Worm (Caenorhabditis elegans) whole organism, young adult: Measurements from ENCODE around the gene nhr-175.
A peak's percentile ranks its signal among the peaks of the same experiment; 100 is the strongest.

Source experiments
- B0261.1 ChIP-seq: sonication (generic microtip); optimal IDR thresholded peaks from 2 replicates; lab custom pipeline; 2016; ENCODE audit warnings: mild to moderate bottlenecking, missing genetic modification characterization, moderate library complexity, missing compliant biosample characterization
- C17E4.6 ChIP-seq: fragments of 200-800 bp; sonication (Bioruptor generic); IDR thresholded peaks from 2 replicates; pipeline ENCODE4 v1.3.6; 2022; ENCODE audit warnings: missing genetic modification reagents, missing genetic modification characterization, missing compliant biosample characterization
- F22D6.2 ChIP-seq: sonication (generic microtip); optimal IDR thresholded peaks from 2 replicates; lab custom pipeline; 2016; ENCODE audit warnings: mild to moderate bottlenecking, missing genetic modification characterization, missing compliant biosample characterization
- F57A8.1 ChIP-seq: fragments of 200-800 bp; sonication (Bioruptor generic); optimal IDR thresholded peaks from 2 replicates; lab custom pipeline; 2018; ENCODE audit warnings: mild to moderate bottlenecking, missing genetic modification characterization, moderate library complexity, missing compliant biosample characterization
- K12H6.12 ChIP-seq: fragments of 200-800 bp; sonication (Bioruptor generic); optimal IDR thresholded peaks from 2 replicates; lab custom pipeline; 2018; ENCODE audit warnings: mild to moderate bottlenecking, missing genetic modification characterization, missing compliant biosample characterization
- Y53G8AR.9 ChIP-seq: fragments of 200-800 bp; sonication (Bioruptor generic); conservative IDR thresholded peaks from 2 replicates; pipeline ENCODE4 v1.3.6; 2022; ENCODE audit warnings: missing genetic modification reagents, missing genetic modification characterization, missing compliant biosample characterization
- Y95B8A.8 ChIP-seq: fragments of 200-800 bp; sonication (Bioruptor generic); IDR thresholded peaks from 2 replicates; pipeline ENCODE4 v1.3.6; 2022; ENCODE audit warnings: missing genetic modification reagents, missing genetic modification characterization, missing compliant biosample characterization
- atf-7 ChIP-seq: sonication (generic microtip); optimal IDR thresholded peaks from 2 replicates; lab custom pipeline; 2017; ENCODE audit warnings: mild to moderate bottlenecking, missing genetic modification characterization, missing compliant biosample characterization
- bed-1 ChIP-seq: fragments of 200-800 bp; sonication (Bioruptor generic); IDR thresholded peaks from 2 replicates; pipeline ENCODE4 v1.3.6; 2022; ENCODE audit warnings: missing genetic modification reagents, missing genetic modification characterization, missing compliant biosample characterization
- ceh-58 ChIP-seq: fragments of 200-800 bp; sonication (Bioruptor generic); IDR thresholded peaks from 2 replicates; pipeline ENCODE4 v1.3.6; 2022; ENCODE audit warnings: missing genetic modification characterization, missing compliant biosample characterization
- chd-7 ChIP-seq: sonication (generic microtip); optimal IDR thresholded peaks from 2 replicates; lab custom pipeline; 2016; ENCODE audit warnings: mild to moderate bottlenecking, missing genetic modification characterization, moderate library complexity, missing compliant biosample characterization
- die-1 ChIP-seq: sonication (generic microtip); optimal IDR thresholded peaks from 2 replicates; lab custom pipeline; 2016; ENCODE audit warnings: missing genotype, mild to moderate bottlenecking, missing genetic modification characterization, missing compliant biosample characterization
- efl-1 ChIP-seq: fragments of 150-350 bp; optimal IDR thresholded peaks from 2 replicates; lab custom pipeline; 2014; ENCODE audit warnings: missing biosample characterization, missing genetic modification reagents, missing genetic modification characterization
- egl-18 ChIP-seq: fragments of 200-800 bp; sonication (Bioruptor generic); IDR thresholded peaks from 2 replicates; pipeline ENCODE4 v1.3.6; 2022; ENCODE audit warnings: missing genetic modification reagents, missing genetic modification characterization, missing compliant biosample characterization
- ekl-4 ChIP-seq: fragments of 200-800 bp; sonication (Bioruptor generic); IDR thresholded peaks from 2 replicates; pipeline ENCODE4 v1.3.6; 2022; ENCODE audit warnings: missing genetic modification reagents, missing genetic modification characterization, missing compliant biosample characterization
- ets-4 ChIP-seq: fragments of 200-800 bp; sonication (Bioruptor generic); optimal IDR thresholded peaks from 2 replicates; lab custom pipeline; 2018; ENCODE audit warnings: mild to moderate bottlenecking, missing genetic modification characterization, missing compliant biosample characterization
- gei-17 ChIP-seq: fragments of 200-800 bp; sonication (Bioruptor generic); optimal IDR thresholded peaks from 2 replicates; lab custom pipeline; 2018; ENCODE audit warnings: mild to moderate bottlenecking, missing genetic modification characterization, missing compliant biosample characterization
- hlh-12 ChIP-seq: sonication (generic microtip); optimal IDR thresholded peaks from 2 replicates; lab custom pipeline; 2016; ENCODE audit warnings: missing genetic modification characterization, missing compliant biosample characterization
- hmg-1.2 ChIP-seq: fragments of 200-800 bp; sonication (Bioruptor generic); IDR thresholded peaks from 2 replicates; pipeline ENCODE4 v1.3.6; 2022; ENCODE audit warnings: missing genetic modification reagents, missing genetic modification characterization, missing compliant biosample characterization
- hrde-1 ChIP-seq: sonication (generic microtip); optimal IDR thresholded peaks from 2 replicates; lab custom pipeline; 2016; ENCODE audit warnings: missing genetic modification characterization, mild to moderate bottlenecking, missing compliant biosample characterization, moderate library complexity, missing genotype, missing genetic modification reagents, borderline replicate concordance
- hsf-1 ChIP-seq: fragments of 200-800 bp; sonication (Bioruptor generic); IDR thresholded peaks from 2 replicates; pipeline ENCODE4 v1.3.6; 2022; ENCODE audit warnings: missing genetic modification reagents, missing genetic modification characterization, missing compliant biosample characterization
- lsl-1 ChIP-seq: fragments of 200-800 bp; sonication (Bioruptor generic); optimal IDR thresholded peaks from 2 replicates; lab custom pipeline; 2018; ENCODE audit warnings: mild to moderate bottlenecking, missing genetic modification characterization, moderate library complexity, missing compliant biosample characterization
- madf-6 ChIP-seq: fragments of 200-800 bp; sonication (Bioruptor generic); IDR thresholded peaks from 2 replicates; pipeline ENCODE4 v1.3.6; 2022; ENCODE audit warnings: missing genetic modification reagents, missing genetic modification characterization, missing compliant biosample characterization
- mel-28 ChIP-seq: sonication (generic microtip); optimal IDR thresholded peaks from 2 replicates; lab custom pipeline; 2016; ENCODE audit warnings: borderline replicate concordance, mild to moderate bottlenecking, missing genetic modification characterization, missing compliant biosample characterization
- mxl-1 ChIP-seq: sonication (generic microtip); optimal IDR thresholded peaks from 2 replicates; lab custom pipeline; 2016; ENCODE audit warnings: missing genetic modification characterization, missing compliant biosample characterization
- nfyb-1 ChIP-seq: fragments of 200-800 bp; sonication (Bioruptor generic); IDR thresholded peaks from 2 replicates; pipeline ENCODE4 v1.3.6; 2022; ENCODE audit warnings: missing genetic modification reagents, missing genetic modification characterization, missing compliant biosample characterization
- nhr-27 ChIP-seq: fragments of 200-800 bp; sonication (Bioruptor generic); optimal IDR thresholded peaks from 2 replicates; lab custom pipeline; 2018; ENCODE audit warnings: mild to moderate bottlenecking, missing genetic modification characterization, moderate library complexity, missing compliant biosample characterization
- nhr-80 ChIP-seq: sonication (generic microtip); optimal IDR thresholded peaks from 2 replicates; lab custom pipeline; 2016; ENCODE audit warnings: missing genetic modification characterization, missing compliant biosample characterization
- nhr-90 ChIP-seq: sonication (generic microtip); optimal IDR thresholded peaks from 2 replicates; lab custom pipeline; 2016; ENCODE audit warnings: missing genotype, mild to moderate bottlenecking, missing genetic modification characterization, missing compliant biosample characterization
- rcor-1 ChIP-seq: fragments of 200-800 bp; sonication (Bioruptor generic); IDR thresholded peaks from 2 replicates; pipeline ENCODE4 v1.3.6; 2022; ENCODE audit warnings: missing genetic modification reagents, missing genetic modification characterization, missing compliant biosample characterization
- rec-8 ChIP-seq, 2 experiments: sonication (generic microtip); optimal IDR thresholded peaks; 2 replicates each; lab custom pipeline; 2016; ENCODE audit warnings: mild to moderate bottlenecking in 2 of 2, missing genetic modification characterization in 2 of 2, missing genetic modification reagents in 2 of 2, missing genotype in 2 of 2, missing biosample characterization in 1 of 2, missing compliant biosample characterization in 1 of 2, moderate library complexity in 1 of 2
- rpc-1 ChIP-seq, 2 experiments: fragments of 150-350 bp in 1 of 2; sonication (generic microtip) in 1 of 2; optimal IDR thresholded peaks; 2 replicates each; lab custom pipeline; 2014 to 2018; ENCODE audit warnings: missing biosample characterization in 1 of 2, missing genetic modification characterization in 1 of 2, missing genetic modification reagents in 1 of 2, missing genotype in 1 of 2
- sdz-38 ChIP-seq: sonication (generic microtip); optimal IDR thresholded peaks from 2 replicates; lab custom pipeline; 2016; ENCODE audit warnings: missing genotype, missing genetic modification characterization, missing compliant biosample characterization
- snpc-1.1 ChIP-seq: sonication (generic microtip); optimal IDR thresholded peaks from 2 replicates; lab custom pipeline; 2017; ENCODE audit warnings: missing genetic modification characterization, mild to moderate bottlenecking, missing compliant biosample characterization, antibody characterized with exemption, moderate library complexity, missing genotype, missing genetic modification reagents; ENCODE audit not compliant: insufficient read depth
- snpc-4 ChIP-seq, 5 experiments: fragments of 150-350 bp in 1 of 5; sonication (generic microtip) in 4 of 5; optimal IDR thresholded peaks; 2 replicates each; lab custom pipeline; 2014 to 2018; ENCODE audit warnings: missing genetic modification characterization in 5 of 5, missing biosample characterization in 3 of 5, antibody characterized with exemption in 2 of 5, mild to moderate bottlenecking in 2 of 5, missing compliant biosample characterization in 2 of 5, missing genotype in 2 of 5, moderate library complexity in 2 of 5, missing genetic modification reagents in 1 of 5
- tbp1 ChIP-seq: fragments of 200-800 bp; sonication (Bioruptor generic); optimal IDR thresholded peaks from 2 replicates; lab custom pipeline; 2018; ENCODE audit warnings: mild to moderate bottlenecking, missing genetic modification characterization, missing compliant biosample characterization
- tbx-9 ChIP-seq: sonication (generic microtip); optimal IDR thresholded peaks from 2 replicates; lab custom pipeline; 2016; ENCODE audit warnings: borderline replicate concordance, missing genetic modification characterization, inconsistent platforms, missing compliant biosample characterization
- unc-130 ChIP-seq: sonication (generic microtip); optimal IDR thresholded peaks from 2 replicates; lab custom pipeline; 2016; ENCODE audit warnings: missing genetic modification reagents, missing genetic modification characterization, missing compliant biosample characterization
- unc-62 ChIP-seq: fragments of 150-350 bp; optimal IDR thresholded peaks from 2 replicates; lab custom pipeline; 2014; ENCODE audit warnings: missing biosample characterization, missing genetic modification reagents, missing genetic modification characterization
- xnd-1 ChIP-seq: sonication (generic microtip); optimal IDR thresholded peaks from 2 replicates; lab custom pipeline; 2016; ENCODE audit warnings: missing genotype, missing genetic modification reagents, missing genetic modification characterization, missing compliant biosample characterization
- ztf-18 ChIP-seq: sonication (generic microtip); optimal IDR thresholded peaks from 2 replicates; lab custom pipeline; 2016; ENCODE audit warnings: missing genotype, mild to moderate bottlenecking, missing genetic modification characterization, missing compliant biosample characterization
- ztf-25 ChIP-seq: fragments of 200-800 bp; sonication (Bioruptor generic); IDR thresholded peaks from 2 replicates; pipeline ENCODE4 v1.3.6; 2022; ENCODE audit warnings: missing genetic modification reagents, missing genetic modification characterization, missing compliant biosample characterization
- ztf-26 ChIP-seq: sonication (generic microtip); optimal IDR thresholded peaks from 2 replicates; lab custom pipeline; 2017; ENCODE audit warnings: missing genetic modification characterization, missing compliant biosample characterization
- ztf-3 ChIP-seq: fragments of 200-800 bp; sonication (Bioruptor generic); optimal IDR thresholded peaks from 2 replicates; lab custom pipeline; 2018; ENCODE audit warnings: mild to moderate bottlenecking, missing genetic modification characterization, missing compliant biosample characterization

The nhr-175 gene

DNA sequence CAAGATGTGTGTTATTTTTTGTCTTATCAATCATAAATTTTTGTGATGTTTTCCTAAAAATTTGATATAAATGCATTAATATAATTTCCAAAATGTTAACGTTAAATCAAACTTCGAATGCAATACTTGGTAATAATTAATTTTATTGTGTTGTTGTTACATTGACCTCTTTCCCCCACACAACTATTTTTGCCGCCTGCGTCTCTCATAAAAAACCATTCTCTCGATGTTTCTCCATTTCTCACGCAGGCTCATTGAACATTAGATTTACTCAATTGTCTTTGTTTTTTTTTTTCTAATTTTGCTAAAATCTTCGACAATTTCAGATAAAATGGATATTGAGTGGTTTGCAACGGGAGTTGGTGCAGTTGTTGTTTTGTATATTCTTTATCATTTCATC lies 39.7 kb downstream of the nhr-175 start, which contains the start of gene stdh-1:
stdh-1 (plus strand) TSS at position 327 of the 400 bp plus-strand sequence.
- no peak for TF ChIP-seq hrde-1 (tag; lab: Kevin White, UChicago)
- TF ChIP-seq nhr-80 (tag; lab: Kevin White, UChicago), result peak; percentile 6
- TF ChIP-seq hmg-1.2 (GFP tag; lab: Robert Waterston, UW), result peak; percentile 62; the same call in 1 of the 2 replicates

- TF ChIP-seq ztf-3 (peak; percentile 47), ztf-18 (tag; lab: Kevin White, UChicago) (no peak), rcor-1 (peak; percentile 19; the same call in 1 of the 2 replicates), mel-28 (tag; lab: Kevin White, UChicago) (peak; percentile 88), gei-17 (peak; percentile 76), nfyb-1 (peak; percentile 95), F22D6.2 (tag; lab: Kevin White, UChicago) (peak; percentile 56), hlh-12 (no peak), unc-130 (no peak), rpc-1 (optimal IDR thresholded peaks at IDR 0.05; lab: Kevin White, UChicago) (no peak), rpc-1 (tag; optimal IDR thresholded peaks at IDR 0.05; lab: Kevin White, UChicago) (no peak), C17E4.6 (GFP tag; lab: Robert Waterston, UW) (0 out of 2 replicates have a peak, but pooled peaks have one; percentile 34), snpc-1.1 (tag; lab: Kevin White, UChicago) (no peak), ets-4 (GFP tag; lab: Kevin White, UChicago) (peak; percentile 81), atf-7 (tag; lab: Kevin White, UChicago) (peak; percentile 90), K12H6.12 (tag; lab: Kevin White, UChicago) (peak; percentile 55), nhr-90 (tag; lab: Kevin White, UChicago) (peak; percentile 94), rec-8 (tag; optimal IDR thresholded peaks at IDR 0.05; lab: Kevin White, UChicago) (no peak), hsf-1 (GFP tag; lab: Robert Waterston, UW) (peak; percentile 65; the same call in 1 of the 2 replicates), nhr-80 (tag; lab: Kevin White, UChicago) (peak; percentile 47), Y95B8A.8 (GFP tag; lab: Robert Waterston, UW) (peak; percentile 88), die-1 (tag; lab: Kevin White, UChicago) (peak; percentile 35), lsl-1 (no peak), ceh-58 (GFP tag; lab: Robert Waterston, UW) (no peak), sdz-38 (no peak), unc-62 (GFP tag; lab: Kevin White, UChicago) (no peak), xnd-1 (no peak), tbp1 (peak; percentile 71), F57A8.1 (GFP tag; lab: Kevin White, UChicago) (no peak), ztf-25 (GFP tag; lab: Robert Waterston, UW) (0 out of 2 replicates have a peak, but pooled peaks have one; percentile 6), mxl-1 (tag; lab: Kevin White, UChicago) (no peak), efl-1 (GFP tag; lab: Kevin White, UChicago) (no peak), tbx-9 (tag; lab: Kevin White, UChicago) (no peak), hrde-1 (tag; lab: Kevin White, UChicago) (no peak), ekl-4 (peak; percentile 68), chd-7 (tag; lab: Kevin White, UChicago) (peak; percentile 92), bed-1 (GFP tag; lab: Robert Waterston, UW) (no peak), Y53G8AR.9 (peak; percentile 95), snpc-4 (GFP tag; optimal IDR thresholded peaks at IDR 0.05; lab: Kevin White, UChicago) (no peak), snpc-4 (tag; optimal IDR thresholded peaks at IDR 0.05; lab: Kevin White, UChicago) (peak in 1 of 4 experiments; percentile 34), nhr-27 (tag; lab: Kevin White, UChicago) (no peak), B0261.1 (tag; lab: Kevin White, UChicago) (no peak), egl-18 (GFP tag; lab: Robert Waterston, UW) (no peak), madf-6 (GFP tag; lab: Robert Waterston, UW) (no peak; the same call in 1 of the 2 replicates), ztf-26 (peak; percentile 86)
Observed at ce11 chrV:13907557-13908104, 41.1 kb downstream of the nhr-175 start.
